Fruit fly (Drosophila melanogaster) whole organism, embryonic: ENCODE measurements around the gene Vps13D.
A peak's percentile ranks its signal among the peaks of the same experiment; 100 is the strongest.

Experiments used
- Ada2b ChIP-seq: fragments of 200-800 bp; sonication (Bioruptor generic); IDR thresholded peaks from 2 replicates; pipeline ENCODE4 v1.3.6; 2022; ENCODE audit warnings: missing biosample characterization, missing genetic modification characterization
- Asciz ChIP-seq: fragments of 200-800 bp; sonication (Bioruptor generic); optimal IDR thresholded peaks from 2 replicates; lab custom pipeline; 2017; ENCODE audit warnings: missing biosample characterization, mild to moderate bottlenecking, missing genetic modification characterization, missing genetic modification reagents
- Atf-2 ChIP-seq: fragments of 200-800 bp; sonication (Bioruptor generic); optimal IDR thresholded peaks from 2 replicates; lab custom pipeline; 2016; ENCODE audit warnings: missing biosample characterization, missing genetic modification characterization
- Atf3 ChIP-seq: fragments of 200-800 bp; sonication (Bioruptor generic); optimal IDR thresholded peaks from 3 replicates; lab custom pipeline; 2016; ENCODE audit warnings: missing biosample characterization, missing genetic modification characterization
- Bteb2 ChIP-seq: fragments of 200-800 bp; sonication (Bioruptor generic); optimal IDR thresholded peaks from 2 replicates; lab custom pipeline; 2016; ENCODE audit warnings: missing biosample characterization, missing genetic modification characterization
- CG10267 ChIP-seq: fragments of 200-800 bp; sonication (Bioruptor generic); optimal IDR thresholded peaks from 2 replicates; lab custom pipeline; 2018; ENCODE audit warnings: missing biosample characterization, mild to moderate bottlenecking, missing genetic modification characterization, moderate library complexity
- CG10462 ChIP-seq: fragments of 200-800 bp; sonication (Bioruptor generic); optimal IDR thresholded peaks from 2 replicates; lab custom pipeline; 2016; ENCODE audit warnings: missing biosample characterization, missing genetic modification characterization
- CG1233 ChIP-seq: fragments of 200-800 bp; sonication (Bioruptor generic); optimal IDR thresholded peaks from 4 replicates; lab custom pipeline; 2018; ENCODE audit warnings: missing biosample characterization, mild to moderate bottlenecking, missing genetic modification characterization
- CG12744 ChIP-seq: fragments of 200-800 bp; sonication (Bioruptor generic); optimal IDR thresholded peaks from 2 replicates; lab custom pipeline; 2016; ENCODE audit warnings: missing biosample characterization, missing genetic modification characterization
- CG15514 ChIP-seq: fragments of 200-800 bp; sonication (Bioruptor generic); optimal IDR thresholded peaks from 3 replicates; lab custom pipeline; 2017; ENCODE audit warnings: missing biosample characterization, missing genetic modification characterization, mild to moderate bottlenecking, moderate library complexity, missing genetic modification reagents
- CG1602 ChIP-seq: fragments of 200-800 bp; sonication (Bioruptor generic); optimal IDR thresholded peaks from 3 replicates; lab custom pipeline; 2016; ENCODE audit warnings: missing biosample characterization, missing genetic modification characterization
- CG1647 ChIP-seq: fragments of 200-800 bp; sonication (Bioruptor generic); optimal IDR thresholded peaks from 3 replicates; lab custom pipeline; 2016; ENCODE audit warnings: missing biosample characterization, missing genetic modification characterization
- CG17359 ChIP-seq: fragments of 200-800 bp; sonication (Bioruptor generic); optimal IDR thresholded peaks from 3 replicates; lab custom pipeline; 2018; ENCODE audit warnings: missing biosample characterization, mild to moderate bottlenecking, missing genetic modification characterization, moderate library complexity
- CG17385 ChIP-seq: fragments of 200-800 bp; sonication (Bioruptor generic); optimal IDR thresholded peaks from 3 replicates; lab custom pipeline; 2018; ENCODE audit warnings: missing biosample characterization, mild to moderate bottlenecking, missing genetic modification characterization
- CG18599 ChIP-seq: fragments of 200-800 bp; sonication (Bioruptor generic); optimal IDR thresholded peaks from 3 replicates; lab custom pipeline; 2017; ENCODE audit warnings: missing biosample characterization, missing genetic modification characterization, mild to moderate bottlenecking, moderate library complexity, missing genetic modification reagents
- CG2875 ChIP-seq: fragments of 200-800 bp; sonication (Bioruptor generic); optimal IDR thresholded peaks from 2 replicates; lab custom pipeline; 2017; ENCODE audit warnings: missing biosample characterization, mild to moderate bottlenecking, missing genetic modification characterization, missing genetic modification reagents
- CG30431 ChIP-seq: fragments of 200-800 bp; sonication (Bioruptor generic); optimal IDR thresholded peaks from 2 replicates; lab custom pipeline; 2017; ENCODE audit warnings: missing biosample characterization, missing genetic modification characterization
- CG31224 ChIP-seq: fragments of 200-800 bp; sonication (Bioruptor generic); IDR thresholded peaks from 2 replicates; pipeline ENCODE4 v1.3.6; 2022; ENCODE audit warnings: missing biosample characterization, missing genetic modification characterization
- CG32772 ChIP-seq: fragments of 200-800 bp; sonication (Bioruptor generic); IDR thresholded peaks from 2 replicates; pipeline ENCODE4 v1.3.6; 2022; ENCODE audit warnings: missing biosample characterization, missing genetic modification characterization
- CG3407 ChIP-seq: fragments of 200-800 bp; sonication (Bioruptor generic); optimal IDR thresholded peaks from 2 replicates; lab custom pipeline; 2018; ENCODE audit warnings: missing biosample characterization, mild to moderate bottlenecking, missing genetic modification characterization
- CG3995 ChIP-seq: fragments of 200-800 bp; sonication (Bioruptor generic); optimal IDR thresholded peaks from 3 replicates; lab custom pipeline; 2016; ENCODE audit warnings: missing biosample characterization, missing genetic modification characterization
- CG6791 ChIP-seq: fragments of 200-800 bp; sonication (Bioruptor generic); IDR thresholded peaks from 3 replicates; pipeline ENCODE4 v1.3.6; 2022; ENCODE audit warnings: missing biosample characterization, missing genetic modification characterization; ENCODE audit not compliant: partially characterized antibody
- CG7372 ChIP-seq: fragments of 200-800 bp; sonication (Bioruptor generic); IDR thresholded peaks from 2 replicates; pipeline ENCODE4 v1.3.6; 2022; ENCODE audit warnings: missing biosample characterization, missing genetic modification characterization
- CG7556 ChIP-seq: fragments of 200-800 bp; sonication (Bioruptor generic); optimal IDR thresholded peaks from 2 replicates; lab custom pipeline; 2017; ENCODE audit warnings: missing biosample characterization, mild to moderate bottlenecking, missing genetic modification characterization
- CG8359 ChIP-seq: fragments of 200-800 bp; sonication (Bioruptor generic); optimal IDR thresholded peaks from 2 replicates; lab custom pipeline; 2017; ENCODE audit warnings: missing biosample characterization, mild to moderate bottlenecking, missing genetic modification characterization, borderline replicate concordance
- D19A ChIP-seq: fragments of 200-800 bp; optimal IDR thresholded peaks from 3 replicates; lab custom pipeline; 2019; ENCODE audit warnings: missing biosample characterization, mild to moderate bottlenecking, missing genetic modification characterization, moderate library complexity
- Dad ChIP-seq: fragments of 200-800 bp; sonication (Bioruptor generic); optimal IDR thresholded peaks from 3 replicates; lab custom pipeline; 2016; ENCODE audit warnings: missing biosample characterization, missing genetic modification characterization
- Dp ChIP-seq: fragments of 200-800 bp; sonication (Bioruptor generic); optimal IDR thresholded peaks from 2 replicates; lab custom pipeline; 2018; ENCODE audit warnings: missing biosample characterization, mild to moderate bottlenecking, missing genetic modification characterization, moderate library complexity
- ERR ChIP-seq: fragments of 200-800 bp; sonication (Bioruptor generic); optimal IDR thresholded peaks from 2 replicates; lab custom pipeline; 2016; ENCODE audit warnings: missing biosample characterization, missing genetic modification characterization
- HLH4C ChIP-seq: fragments of 200-800 bp; sonication (Bioruptor generic); IDR thresholded peaks from 3 replicates; pipeline ENCODE4 v1.3.6; 2022; ENCODE audit warnings: missing biosample characterization, missing genetic modification characterization; ENCODE audit not compliant: partially characterized antibody
- Hr3 ChIP-seq: fragments of 200-800 bp; sonication (Bioruptor generic); optimal IDR thresholded peaks from 3 replicates; lab custom pipeline; 2016; ENCODE audit warnings: missing biosample characterization, missing genetic modification characterization
- Hsf ChIP-seq: fragments of 200-800 bp; sonication (Bioruptor generic); optimal IDR thresholded peaks from 3 replicates; lab custom pipeline; 2016; ENCODE audit warnings: missing biosample characterization, missing genetic modification characterization
- Nf-YA ChIP-seq: fragments of 200-800 bp; sonication (Bioruptor generic); IDR thresholded peaks from 2 replicates; pipeline ENCODE4 v1.3.6; 2022; ENCODE audit warnings: missing biosample characterization, missing genetic modification characterization
- Sry-δ ChIP-seq: fragments of 200-800 bp; sonication (Bioruptor generic); optimal IDR thresholded peaks from 2 replicates; lab custom pipeline; 2016; ENCODE audit warnings: missing biosample characterization, missing genetic modification characterization
- br ChIP-seq: fragments of >200 bp; optimal IDR thresholded peaks from 2 replicates; lab custom pipeline; 2017
- dmrt11E ChIP-seq: fragments of 200-800 bp; sonication (Bioruptor generic); optimal IDR thresholded peaks from 3 replicates; lab custom pipeline; 2018; ENCODE audit warnings: missing biosample characterization, mild to moderate bottlenecking, missing genetic modification characterization, moderate library complexity
- emc ChIP-seq: fragments of 200-800 bp; sonication (Bioruptor generic); optimal IDR thresholded peaks from 2 replicates; lab custom pipeline; 2016; ENCODE audit warnings: missing biosample characterization, missing genetic modification characterization
- gce ChIP-seq: fragments of 200-800 bp; sonication (Bioruptor generic); IDR thresholded peaks from 3 replicates; pipeline ENCODE4 v1.3.6; 2022; ENCODE audit warnings: missing biosample characterization, missing genetic modification characterization
- jing ChIP-seq: fragments of 200-800 bp; sonication (Bioruptor generic); optimal IDR thresholded peaks from 2 replicates; lab custom pipeline; 2018; ENCODE audit warnings: missing biosample characterization, mild to moderate bottlenecking, missing genetic modification characterization
- kni ChIP-seq: fragments of 200-800 bp; sonication (Bioruptor generic); optimal IDR thresholded peaks from 3 replicates; lab custom pipeline; 2017; ENCODE audit warnings: mild to moderate bottlenecking, missing biosample characterization, missing genetic modification reagents, missing genetic modification characterization
- lov ChIP-seq, 2 experiments: fragments of 200-800 bp in 1 of 2; fragments of >200 bp in 1 of 2; sonication (Bioruptor generic) in 1 of 2; IDR thresholded peaks in 1 of 2; optimal IDR thresholded peaks in 1 of 2; 2 replicates in 1 of 2; 3 replicates in 1 of 2; pipeline versions ENCODE4 v1.3.6 to Lab custom; 2017 to 2022; ENCODE audit warnings: missing biosample characterization in 1 of 2, missing genetic modification characterization in 1 of 2
- nerfin-1 ChIP-seq: fragments of 200-800 bp; sonication (Bioruptor generic); optimal IDR thresholded peaks from 3 replicates; lab custom pipeline; 2019; ENCODE audit warnings: missing biosample characterization, mild to moderate bottlenecking, missing genetic modification characterization, moderate library complexity
- odd ChIP-seq: fragments of 200-800 bp; sonication (Bioruptor generic); optimal IDR thresholded peaks from 2 replicates; lab custom pipeline; 2017; ENCODE audit warnings: missing biosample characterization, mild to moderate bottlenecking, missing genetic modification characterization
- pan ChIP-seq, 4 experiments: fragments of >200 bp in 3 of 4; fragments of 200-800 bp in 1 of 4; sonication (Bioruptor generic) in 1 of 4; optimal IDR thresholded peaks in 3 of 4; IDR thresholded peaks in 1 of 4; 2 replicates each; pipeline versions ENCODE4 v1.3.6 to Lab custom; 2017 to 2022; ENCODE audit warnings: missing biosample characterization in 2 of 4, missing genetic modification characterization in 2 of 4, mixed read lengths in 1 of 4
- ranshi ChIP-seq: fragments of 200-800 bp; sonication (Bioruptor generic); IDR thresholded peaks from 2 replicates; pipeline ENCODE4 v1.3.6; 2022; ENCODE audit warnings: missing biosample characterization, missing genetic modification characterization
- slbo ChIP-seq: fragments of 200-800 bp; sonication (Bioruptor generic); IDR thresholded peaks from 2 replicates; pipeline ENCODE4 v1.3.6; 2022; ENCODE audit warnings: missing biosample characterization, missing genetic modification characterization
- sob ChIP-seq: fragments of 200-800 bp; sonication (Bioruptor generic); IDR thresholded peaks from 2 replicates; pipeline ENCODE4 v1.3.6; 2022; ENCODE audit warnings: missing biosample characterization, missing genetic modification characterization
- tgo ChIP-seq: fragments of 200-800 bp; sonication (Bioruptor generic); IDR thresholded peaks from 3 replicates; pipeline ENCODE4 v1.3.6; 2022; ENCODE audit warnings: missing biosample characterization, missing genetic modification characterization
- unpg ChIP-seq: fragments of 200-800 bp; sonication (Bioruptor generic); optimal IDR thresholded peaks from 3 replicates; lab custom pipeline; 2018; ENCODE audit warnings: missing biosample characterization, mild to moderate bottlenecking, missing genetic modification characterization, moderate library complexity
- zfh2 ChIP-seq: fragments of 200-800 bp; sonication (Bioruptor generic); optimal IDR thresholded peaks from 2 replicates; lab custom pipeline; 2016; ENCODE audit warnings: missing biosample characterization, missing genetic modification characterization

Gene Vps13D

dm6 chr3L:12806290-12806743 lies 51.5 kb downstream of the Vps13D start (continued):
- peak; percentile 62 for TF ChIP-seq CG7556 (GFP tag; lab: Kevin White, UChicago)
- TF ChIP-seq Dp (GFP tag; lab: Kevin White, UChicago): no peak
- TF ChIP-seq Atf-2 (GFP tag; lab: Kevin White, UChicago): no peak
- TF ChIP-seq CG3407 (GFP tag; lab: Kevin White, UChicago): peak; percentile 28
- TF ChIP-seq CG1647 (GFP tag; lab: Kevin White, UChicago): no peak
- TF ChIP-seq ranshi (GFP tag; lab: Robert Waterston, UW): no peak
- no peak for TF ChIP-seq HLH4C (GFP tag; lab: Robert Waterston, UW)
- TF ChIP-seq CG7372: no peak
- peak; percentile 45 for TF ChIP-seq Hr3
- TF ChIP-seq Dad (GFP tag; lab: Kevin White, UChicago): no peak
- no peak for TF ChIP-seq zfh2
- peak; percentile 67 for TF ChIP-seq CG17359 (tag; lab: Kevin White, UChicago)
- no peak for TF ChIP-seq CG8359 (GFP tag; lab: Kevin White, UChicago)
- TF ChIP-seq Asciz (GFP tag; lab: Kevin White, UChicago): peak; percentile 52
- peak; percentile 22 for TF ChIP-seq nerfin-1 (tag; lab: Kevin White, UChicago)
- no peak for TF ChIP-seq CG12744 (GFP tag; lab: Kevin White, UChicago)
- TF ChIP-seq lov (optimal IDR thresholded peaks at IDR 0.05; lab: Kevin White, UChicago): no peak
- no peak; the same call in 2 of the 3 replicates for TF ChIP-seq lov (GFP tag; IDR thresholded peaks at IDR 0.05; lab: Robert Waterston, UW)
- no peak for TF ChIP-seq CG31224 (GFP tag; lab: Robert Waterston, UW)
- 0 out of 3 replicates have a peak, but pooled peaks have one; percentile 41 for TF ChIP-seq tgo (GFP tag; lab: Robert Waterston, UW)
- TF ChIP-seq Sry-δ (GFP tag; lab: Kevin White, UChicago): no peak
- peak; percentile 41 for TF ChIP-seq CG15514 (GFP tag; lab: Kevin White, UChicago)
- TF ChIP-seq CG1233: peak; percentile 41
- TF ChIP-seq D19A: peak; percentile 76
- no peak for TF ChIP-seq emc (GFP tag; lab: Kevin White, UChicago)
- TF ChIP-seq CG17385 (GFP tag; lab: Kevin White, UChicago): peak; percentile 65
- peak; percentile 29 for TF ChIP-seq Ada2b (GFP tag; lab: Robert Waterston, UW)
- TF ChIP-seq CG30431 (GFP tag; lab: Kevin White, UChicago): no peak
- TF ChIP-seq Nf-YA (GFP tag; lab: Robert Waterston, UW): no peak
- no peak for TF ChIP-seq Bteb2 (GFP tag; lab: Kevin White, UChicago)
- no peak for TF ChIP-seq CG2875 (GFP tag; lab: Kevin White, UChicago)
- peak; percentile 68 for TF ChIP-seq unpg (GFP tag; lab: Kevin White, UChicago)
- no peak for TF ChIP-seq Hsf
- peak; percentile 60 for TF ChIP-seq odd
- no peak for TF ChIP-seq sob (GFP tag; lab: Robert Waterston, UW)
- no peak for TF ChIP-seq br (lab: Kevin White, UChicago)
- TF ChIP-seq CG10462 (GFP tag; lab: Kevin White, UChicago): peak; percentile 34
- no peak for TF ChIP-seq kni (GFP tag; lab: Kevin White, UChicago)
- no peak for TF ChIP-seq jing
- peak; percentile 35 for TF ChIP-seq dmrt11E (tag; lab: Kevin White, UChicago)
- TF ChIP-seq pan (optimal IDR thresholded peaks at IDR 0.05; lab: Kevin White, UChicago): no peak
- peak in 1 of 2 experiments; percentile 45 for TF ChIP-seq pan (GFP tag; optimal IDR thresholded peaks at IDR 0.05 in 1 of 2, IDR thresholded peaks at IDR 0.05 in 1 of 2)
- no peak for TF ChIP-seq gce
- TF ChIP-seq CG18599 (GFP tag; lab: Kevin White, UChicago): peak; percentile 73
- peak; percentile 27; the same call in 1 of the 2 replicates for TF ChIP-seq slbo (GFP tag; lab: Robert Waterston, UW)
- TF ChIP-seq CG6791 (GFP tag; lab: Robert Waterston, UW): no peak
- no peak for TF ChIP-seq ERR (GFP tag; lab: Kevin White, UChicago)
- no peak for TF ChIP-seq Atf3 (GFP tag; lab: Kevin White, UChicago)
- no peak for TF ChIP-seq CG3995 (GFP tag; lab: Kevin White, UChicago)
- TF ChIP-seq CG10267 (tag; lab: Kevin White, UChicago): peak; percentile 65
- TF ChIP-seq CG32772 (GFP tag; lab: Robert Waterston, UW): no peak
- peak; percentile 20 for TF ChIP-seq CG1602
